Comparison of ENCODE assay signal across 3 worm cellular contexts in the genomic region with DNA sequence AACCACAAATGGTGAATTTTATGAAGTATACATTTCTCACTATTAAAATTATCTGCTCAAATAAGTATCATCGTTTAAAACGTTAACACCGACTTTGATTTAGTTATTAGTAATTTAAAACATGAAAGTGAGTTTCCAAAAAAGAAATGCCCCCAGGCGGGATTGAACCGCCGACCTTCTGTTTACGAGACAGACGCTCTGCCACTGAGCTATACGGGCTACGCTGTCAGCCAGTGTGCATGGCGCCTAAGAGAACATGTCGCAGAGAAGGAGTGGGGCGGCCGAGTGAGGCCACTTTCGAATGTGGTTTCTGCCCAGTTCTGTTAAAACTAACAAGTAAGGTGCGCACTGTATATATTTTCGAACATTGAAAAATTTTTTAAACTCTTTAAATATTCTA.
A peak's percentile ranks its signal among the peaks of the same experiment; 100 is the strongest.
TF ChIP-seq lines count a peak whose summit lies in the region.

No protein-coding gene starts in this region.

TF ChIP-seq in whole organism, L2 larva, 48 proteins besides CTCF, POLR2A, EP300 and RAD21 (continued from another document):
- no peak for TF ChIP-seq ama-1 (optimal IDR thresholded peaks at IDR 0.05; lab: Kevin White, UChicago)
- peak; percentile 36 for TF ChIP-seq nhr-21 (tag; optimal IDR thresholded peaks at IDR 0.05; lab: Kevin White, UChicago)
- peak; percentile 27 for TF ChIP-seq zag-1 (tag; optimal IDR thresholded peaks at IDR 0.05; lab: Kevin White, UChicago)
- peak; percentile 43 for TF ChIP-seq lin-11 (tag; optimal IDR thresholded peaks at IDR 0.05; lab: Kevin White, UChicago)
- no peak for TF ChIP-seq aly-2 (tag; optimal IDR thresholded peaks at IDR 0.05; lab: Kevin White, UChicago)
- TF ChIP-seq nhr-6 (tag; optimal IDR thresholded peaks at IDR 0.05; lab: Kevin White, UChicago): no peak
- TF ChIP-seq mdl-1 (tag; optimal IDR thresholded peaks at IDR 0.05; lab: Kevin White, UChicago): peak in 1 of 2 experiments; percentile 4
- no peak for TF ChIP-seq ceh-16 (tag; optimal IDR thresholded peaks at IDR 0.05; lab: Kevin White, UChicago)

TF ChIP-seq in whole organism, L4 larva, 104 proteins besides CTCF, POLR2A, EP300 and RAD21 (continued from another document and continues in another):
- TF ChIP-seq mes-2 (tag; optimal IDR thresholded peaks at IDR 0.05; lab: Kevin White, UChicago; ENCODE audit: poor library complexity, severe bottlenecking): peak; percentile 85
- 0 out of 2 replicates have a peak, but pooled peaks have one; percentile 12 for TF ChIP-seq Y75B8A.6 (GFP tag; IDR thresholded peaks at IDR 0.05; lab: Robert Waterston, UW)
- peak; percentile 43 for TF ChIP-seq dve-1 (tag; optimal IDR thresholded peaks at IDR 0.05; lab: Kevin White, UChicago; ENCODE audit: insufficient read depth)
- TF ChIP-seq mxl-3 (GFP tag; optimal IDR thresholded peaks at IDR 0.05; lab: Kevin White, UChicago): peak; percentile 11
- TF ChIP-seq gei-8 (GFP tag; optimal IDR thresholded peaks at IDR 0.05; lab: Kevin White, UChicago): no peak
- TF ChIP-seq hlh-30 (tag; optimal IDR thresholded peaks at IDR 0.05; lab: Kevin White, UChicago; ENCODE audit: insufficient read depth): peak; percentile 46
- TF ChIP-seq D1046.2 (GFP tag; IDR thresholded peaks at IDR 0.05; lab: Robert Waterston, UW): peak; percentile 58; the same call in 1 of the 2 replicates
- peak; percentile 40 for TF ChIP-seq zfp-2 (tag; optimal IDR thresholded peaks at IDR 0.05; lab: Kevin White, UChicago)
- TF ChIP-seq unc-39 (tag; optimal IDR thresholded peaks at IDR 0.05; lab: Kevin White, UChicago): no peak
- TF ChIP-seq mdl-1 (tag; optimal IDR thresholded peaks at IDR 0.05; lab: Kevin White, UChicago): no peak
- TF ChIP-seq duxl-1 (tag; optimal IDR thresholded peaks at IDR 0.05; lab: Kevin White, UChicago; ENCODE audit: poor library complexity): peak; percentile 78
- TF ChIP-seq hif-1 (tag; optimal IDR thresholded peaks at IDR 0.05; lab: Kevin White, UChicago): peak in 1 of 2 experiments; percentile 2
- peak; percentile 12 for TF ChIP-seq nhr-28 (tag; optimal IDR thresholded peaks at IDR 0.05; lab: Kevin White, UChicago)
- peak; percentile 59 for TF ChIP-seq F49E8.2 (tag; optimal IDR thresholded peaks at IDR 0.05; lab: Kevin White, UChicago; ENCODE audit: borderline replicate concordance)
- TF ChIP-seq aha-1 (tag; lab: Kevin White, UChicago): peak; percentile 94
- no peak for TF ChIP-seq ceh-28 (tag; optimal IDR thresholded peaks at IDR 0.05; lab: Kevin White, UChicago)
- no peak for TF ChIP-seq aly-2 (tag; optimal IDR thresholded peaks at IDR 0.05; lab: Kevin White, UChicago)
- TF ChIP-seq F37D6.2 (tag; optimal IDR thresholded peaks at IDR 0.05; lab: Kevin White, UChicago): peak; percentile 82
- peak; percentile 55 to 85 for TF ChIP-seq daf-16 (GFP tag; optimal IDR thresholded peaks at IDR 0.05; lab: Kevin White, UChicago)
- peak; percentile 78 for TF ChIP-seq daf-16 (tag; optimal IDR thresholded peaks at IDR 0.05; lab: Kevin White, UChicago)
- peak; percentile 55 for TF ChIP-seq set-16 (GFP tag; IDR thresholded peaks at IDR 0.05; lab: Robert Waterston, UW)
- TF ChIP-seq nhr-48 (tag; optimal IDR thresholded peaks at IDR 0.05; lab: Kevin White, UChicago): peak; percentile 42
- peak; percentile 61 for TF ChIP-seq F10B5.3 (tag; optimal IDR thresholded peaks at IDR 0.05; lab: Kevin White, UChicago)
- peak; percentile 92 for TF ChIP-seq hmg-1.1 (GFP tag; IDR thresholded peaks at IDR 0.05; lab: Robert Waterston, UW)
- TF ChIP-seq zfp-3 (GFP tag; conservative IDR thresholded peaks at IDR 0.05; lab: Robert Waterston, UW): no peak
- peak; percentile 58 for TF ChIP-seq nhr-77 (tag; optimal IDR thresholded peaks at IDR 0.05; lab: Kevin White, UChicago)
- peak; percentile 72; the same call in 1 of the 2 replicates for TF ChIP-seq tra-1 (GFP tag; IDR thresholded peaks at IDR 0.05; lab: Robert Waterston, UW)
- no peak for TF ChIP-seq dpl-1 (GFP tag; optimal IDR thresholded peaks at IDR 0.05; lab: Kevin White, UChicago)
- TF ChIP-seq dmd-8 (GFP tag; IDR thresholded peaks at IDR 0.05; lab: Robert Waterston, UW): peak; percentile 91
- 0 out of 2 replicates have a peak, but pooled peaks have one; percentile 16 for TF ChIP-seq ceh-44 (GFP tag; IDR thresholded peaks at IDR 0.05; lab: Robert Waterston, UW)
- peak; percentile 43; the same call in 1 of the 2 replicates for TF ChIP-seq ZK337.2 (GFP tag; IDR thresholded peaks at IDR 0.05; lab: Robert Waterston, UW)
- peak; percentile 89 for TF ChIP-seq vab-7 (GFP tag; IDR thresholded peaks at IDR 0.05; lab: Robert Waterston, UW)
- TF ChIP-seq egl-27 (tag; optimal IDR thresholded peaks at IDR 0.05; lab: Kevin White, UChicago): no peak
- TF ChIP-seq snpc-1.2 (GFP tag; IDR thresholded peaks at IDR 0.05; lab: Robert Waterston, UW): peak; percentile 87
- peak; percentile 27 for TF ChIP-seq lir-3 (tag; optimal IDR thresholded peaks at IDR 0.05; lab: Kevin White, UChicago)
- peak; percentile 79 for TF ChIP-seq madf-9 (GFP tag; conservative IDR thresholded peaks at IDR 0.05; lab: Robert Waterston, UW)
- TF ChIP-seq nhr-10 (tag; optimal IDR thresholded peaks at IDR 0.05; lab: Kevin White, UChicago): no peak
- peak; percentile 73 for TF ChIP-seq nhr-102 (tag; optimal IDR thresholded peaks at IDR 0.05; lab: Kevin White, UChicago)
- TF ChIP-seq saeg-2 (GFP tag; IDR thresholded peaks at IDR 0.05; lab: Robert Waterston, UW): no peak
- peak; percentile 72 for TF ChIP-seq rbr-2 (tag; optimal IDR thresholded peaks at IDR 0.05; lab: Kevin White, UChicago)
- peak; percentile 59; the same call in 1 of the 2 replicates for TF ChIP-seq lin-1 (GFP tag; IDR thresholded peaks at IDR 0.05; lab: Robert Waterston, UW)
- no peak for TF ChIP-seq ZK546.5 (tag; optimal IDR thresholded peaks at IDR 0.05; lab: Kevin White, UChicago)
- no peak for TF ChIP-seq nhr-11 (tag; optimal IDR thresholded peaks at IDR 0.05; lab: Kevin White, UChicago)
- peak; percentile 85 for TF ChIP-seq lim-7 (GFP tag; IDR thresholded peaks at IDR 0.05; lab: Robert Waterston, UW)
- peak; percentile 51; the same call in 1 of the 2 replicates for TF ChIP-seq Y105C5A.15 (GFP tag; IDR thresholded peaks at IDR 0.05; lab: Robert Waterston, UW)
- TF ChIP-seq daf-12 (tag; optimal IDR thresholded peaks at IDR 0.05; lab: Kevin White, UChicago): no peak
- no peak for TF ChIP-seq T26A8.4 (GFP tag; IDR thresholded peaks at IDR 0.05; lab: Robert Waterston, UW)
- peak; percentile 66 to 71; a peak in 2 of 4 replicates for TF ChIP-seq madf-5 (GFP tag; IDR thresholded peaks at IDR 0.05; lab: Robert Waterston, UW)
- no peak for TF ChIP-seq fkh-10 (GFP tag; optimal IDR thresholded peaks at IDR 0.05; lab: Kevin White, UChicago)
- peak; percentile 62 for TF ChIP-seq spr-1 (tag; optimal IDR thresholded peaks at IDR 0.05; lab: Kevin White, UChicago)
- TF ChIP-seq jun-1 (tag; optimal IDR thresholded peaks at IDR 0.05; lab: Kevin White, UChicago): peak; percentile 7
- TF ChIP-seq nhr-111 (GFP tag; optimal IDR thresholded peaks at IDR 0.05; lab: Kevin White, UChicago): no peak
- TF ChIP-seq zip-2 (tag; optimal IDR thresholded peaks at IDR 0.05; lab: Kevin White, UChicago): peak; percentile 49
- no peak for TF ChIP-seq lin-15B (tag; optimal IDR thresholded peaks at IDR 0.05; lab: Kevin White, UChicago)
- no peak for TF ChIP-seq skn-1 (tag; optimal IDR thresholded peaks at IDR 0.05; lab: Kevin White, UChicago)
- no peak for TF ChIP-seq ama-1 (optimal IDR thresholded peaks at IDR 0.05; lab: Kevin White, UChicago)
- no peak for TF ChIP-seq nhr-76 (tag; optimal IDR thresholded peaks at IDR 0.05; lab: Kevin White, UChicago)
- TF ChIP-seq ceh-20 (GFP tag; IDR thresholded peaks at IDR 0.05; lab: Robert Waterston, UW): peak; percentile 73

TF ChIP-seq in whole organism, late embryonic, 69 proteins besides CTCF, POLR2A, EP300 and RAD21 (continued from another document):
- TF ChIP-seq ceh-45 (GFP tag; IDR thresholded peaks at IDR 0.05; lab: Robert Waterston, UW): no peak
- peak; percentile 33; the same call in 1 of the 2 replicates for TF ChIP-seq sox-2 (GFP tag; IDR thresholded peaks at IDR 0.05; lab: Robert Waterston, UW)
- no peak for TF ChIP-seq ceh-24 (tag; optimal IDR thresholded peaks at IDR 0.05; lab: Kevin White, UChicago)
- TF ChIP-seq tbx-7 (tag; optimal IDR thresholded peaks at IDR 0.05; lab: Kevin White, UChicago): peak; percentile 27
- TF ChIP-seq ceh-2 (tag; optimal IDR thresholded peaks at IDR 0.05; lab: Kevin White, UChicago): peak; percentile 49
- peak; percentile 15 for TF ChIP-seq T23F11.4 (GFP tag; optimal IDR thresholded peaks at IDR 0.05; lab: Kevin White, UChicago)
- TF ChIP-seq sox-4 (tag; optimal IDR thresholded peaks at IDR 0.05; lab: Kevin White, UChicago): peak; percentile 64
- peak; percentile 25 for TF ChIP-seq unc-42 (tag; optimal IDR thresholded peaks at IDR 0.05; lab: Kevin White, UChicago)
- peak; percentile 17 for TF ChIP-seq Y22D7AL.16 (tag; optimal IDR thresholded peaks at IDR 0.05; lab: Kevin White, UChicago)
- TF ChIP-seq unc-55 (GFP tag; optimal IDR thresholded peaks at IDR 0.05; lab: Kevin White, UChicago): no peak
- TF ChIP-seq pag-3 (tag; optimal IDR thresholded peaks at IDR 0.05; lab: Kevin White, UChicago; ENCODE audit: borderline replicate concordance): no peak
- TF ChIP-seq ztf-16 (tag; optimal IDR thresholded peaks at IDR 0.05; lab: Kevin White, UChicago): peak; percentile 51
- TF ChIP-seq rnt-1 (tag; optimal IDR thresholded peaks at IDR 0.05; lab: Kevin White, UChicago): peak; percentile 18
- no peak for TF ChIP-seq elt-4 (tag; optimal IDR thresholded peaks at IDR 0.05; lab: Kevin White, UChicago)
- no peak for TF ChIP-seq hlh-30 (tag; optimal IDR thresholded peaks at IDR 0.05; lab: Kevin White, UChicago; ENCODE audit: insufficient read depth)
- TF ChIP-seq madf-2 (tag; optimal IDR thresholded peaks at IDR 0.05; lab: Kevin White, UChicago): no peak
- peak; percentile 72 for TF ChIP-seq elt-2 (tag; optimal IDR thresholded peaks at IDR 0.05; lab: Kevin White, UChicago)
- TF ChIP-seq C38D4.7 (GFP tag; optimal IDR thresholded peaks at IDR 0.05; lab: Kevin White, UChicago): peak; percentile 67
- peak; percentile 55 for TF ChIP-seq ref-2 (tag; optimal IDR thresholded peaks at IDR 0.05; lab: Kevin White, UChicago)
- no peak for TF ChIP-seq dmd-4 (tag; optimal IDR thresholded peaks at IDR 0.05; lab: Kevin White, UChicago; ENCODE audit: borderline replicate concordance)
- peak; percentile 96 for TF ChIP-seq sdc-2 (tag; optimal IDR thresholded peaks at IDR 0.05; lab: Kevin White, UChicago)
- TF ChIP-seq mec-3 (tag; optimal IDR thresholded peaks at IDR 0.05; lab: Kevin White, UChicago; ENCODE audit: borderline replicate concordance): no peak
- TF ChIP-seq ceh-19 (GFP tag; optimal IDR thresholded peaks at IDR 0.05; lab: Kevin White, UChicago): peak; percentile 60
- peak; percentile 27 for TF ChIP-seq ceh-14 (tag; optimal IDR thresholded peaks at IDR 0.05; lab: Kevin White, UChicago)
- TF ChIP-seq che-1 (tag; optimal IDR thresholded peaks at IDR 0.05; lab: Kevin White, UChicago): peak; percentile 72
- TF ChIP-seq nhr-11 (tag; optimal IDR thresholded peaks at IDR 0.05; lab: Kevin White, UChicago): no peak
- peak; percentile 50 for TF ChIP-seq npax-4 (tag; optimal IDR thresholded peaks at IDR 0.05; lab: Kevin White, UChicago)
- peak; percentile 31 for TF ChIP-seq ceh-18 (tag; optimal IDR thresholded peaks at IDR 0.05; lab: Kevin White, UChicago)
- TF ChIP-seq ceh-6 (GFP tag; optimal IDR thresholded peaks at IDR 0.05; lab: Kevin White, UChicago): peak; percentile 67
- peak; percentile 29 for TF ChIP-seq fkh-6 (tag; optimal IDR thresholded peaks at IDR 0.05; lab: Kevin White, UChicago)
- TF ChIP-seq dve-1 (tag; optimal IDR thresholded peaks at IDR 0.05; lab: Kevin White, UChicago): peak; percentile 21
- no peak for TF ChIP-seq ceh-30 (tag; optimal IDR thresholded peaks at IDR 0.05; lab: Kevin White, UChicago)
- peak; percentile 11 for TF ChIP-seq K09A11.1 (tag; optimal IDR thresholded peaks at IDR 0.05; lab: Kevin White, UChicago; ENCODE audit: insufficient read depth)
- peak; percentile 34 for TF ChIP-seq ceh-48 (tag; optimal IDR thresholded peaks at IDR 0.05; lab: Kevin White, UChicago)
- no peak for TF ChIP-seq pax-1 (tag; optimal IDR thresholded peaks at IDR 0.05; lab: Kevin White, UChicago)
- peak; percentile 74 for TF ChIP-seq hlh-6 (tag; optimal IDR thresholded peaks at IDR 0.05; lab: Kevin White, UChicago)
- TF ChIP-seq eyg-1 (tag; optimal IDR thresholded peaks at IDR 0.05; lab: Kevin White, UChicago): peak; percentile 28
- TF ChIP-seq syd-9 (tag; optimal IDR thresholded peaks at IDR 0.05; lab: Kevin White, UChicago): peak; percentile 14
- no peak for TF ChIP-seq pha-4 (tag; optimal IDR thresholded peaks at IDR 0.05; lab: Kevin White, UChicago)
- TF ChIP-seq zip-5 (tag; optimal IDR thresholded peaks at IDR 0.05; lab: Kevin White, UChicago): peak; percentile 23
- TF ChIP-seq pros-1 (tag; optimal IDR thresholded peaks at IDR 0.05; lab: Kevin White, UChicago): no peak
- peak; percentile 13 for TF ChIP-seq fax-1 (tag; optimal IDR thresholded peaks at IDR 0.05; lab: Kevin White, UChicago)
- peak; percentile 1 for TF ChIP-seq ttx-3 (tag; optimal IDR thresholded peaks at IDR 0.05; lab: Kevin White, UChicago)
- TF ChIP-seq fkh-10 (GFP tag; optimal IDR thresholded peaks at IDR 0.05; lab: Kevin White, UChicago): no peak
- no peak for TF ChIP-seq ceh-9 (tag; optimal IDR thresholded peaks at IDR 0.05; lab: Kevin White, UChicago)
TF ChIP-seq in whole organism, late embryonic: peak in this region for 43.
